Fruit fly (Drosophila melanogaster): ENCODE measurements around the gene Cbs.

The Cbs gene

dm6 chrX:21035208-21035937 is 9.6 kb upstream of the Cbs start, which contains the start of gene Ntf-2 (continued):
- peak; percentile 20 to 29 for TF ChIP-seq dpn (GFP tag; optimal IDR thresholded peaks at IDR 0.05)

dm6 chrX:21035938-21036324 is 9.0 kb upstream of the Cbs start:
- TF ChIP-seq chn (GFP tag; optimal IDR thresholded peaks at IDR 0.05) (no peak), Jarid2 (GFP tag; optimal IDR thresholded peaks at IDR 0.05) (no peak), gem (tag; optimal IDR thresholded peaks at IDR 0.05) (peak; percentile 48), HLHmδ (GFP tag; optimal IDR thresholded peaks at IDR 0.05) (no peak), Ets65A (GFP tag) (no peak), HLH3B (GFP tag; IDR thresholded peaks at IDR 0.05) (no peak), Med (GFP tag) (peak; percentile 21), B-H2 (GFP tag; optimal IDR thresholded peaks at IDR 0.05) (no peak), PHDP (tag; optimal IDR thresholded peaks at IDR 0.05) (peak; percentile 3), D19A (tag; optimal IDR thresholded peaks at IDR 0.05) (peak; percentile 17), Ets97D (GFP tag; optimal IDR thresholded peaks at IDR 0.05) (no peak), E2f1 (GFP tag; IDR thresholded peaks at IDR 0.05) (no peak), CG2116 (GFP tag; optimal IDR thresholded peaks at IDR 0.05) (no peak), Camta (GFP tag; optimal IDR thresholded peaks at IDR 0.05) (no peak), Dad (GFP tag; optimal IDR thresholded peaks at IDR 0.05) (no peak), mld (GFP tag; IDR thresholded peaks at IDR 0.05; ENCODE audit: partially characterized antibody) (no peak), Bdp1 (GFP tag; optimal IDR thresholded peaks at IDR 0.05) (no peak), Mes4 (GFP tag; optimal IDR thresholded peaks at IDR 0.05) (no peak), CG10543 (GFP tag; optimal IDR thresholded peaks at IDR 0.05) (no peak), CG17361 (GFP tag; IDR thresholded peaks at IDR 0.05) (peak; percentile 21; the same call in 1 of the 3 replicates), CG11723 (GFP tag; optimal IDR thresholded peaks at IDR 0.05) (no peak), CG11696 (GFP tag; IDR thresholded peaks at IDR 0.05) (peak; percentile 92), CG18476 (GFP tag; optimal IDR thresholded peaks at IDR 0.05) (no peak), z (GFP tag; IDR thresholded peaks at IDR 0.05) (0 out of 3 replicates have a peak, but pooled peaks have one; percentile 40), H15 (GFP tag; IDR thresholded peaks at IDR 0.05) (no peak), Meics (GFP tag; optimal IDR thresholded peaks at IDR 0.05) (peak; percentile 23), CG12391 (tag; optimal IDR thresholded peaks at IDR 0.05) (peak; percentile 14), Ada2b (GFP tag; IDR thresholded peaks at IDR 0.05) (peak; percentile 37; the same call in 1 of the 2 replicates), CG3163 (GFP tag; optimal IDR thresholded peaks at IDR 0.05) (no peak), YL-1 (GFP tag; optimal IDR thresholded peaks at IDR 0.05) (peak; percentile 16), CG11504 (tag; optimal IDR thresholded peaks at IDR 0.05) (peak; percentile 17), CG4617 (GFP tag; optimal IDR thresholded peaks at IDR 0.05; ENCODE audit: borderline replicate concordance) (no peak), CG3407 (GFP tag; optimal IDR thresholded peaks at IDR 0.05) (no peak), Hr51 (GFP tag; optimal IDR thresholded peaks at IDR 0.05) (peak in 1 of 2 experiments; percentile 26), crc (GFP tag; optimal IDR thresholded peaks at IDR 0.05) (no peak), CG15269 (tag; optimal IDR thresholded peaks at IDR 0.05) (peak; percentile 28), h (optimal IDR thresholded peaks at IDR 0.05) (no peak), ham (GFP tag; IDR thresholded peaks at IDR 0.05) (no peak), row (GFP tag; IDR thresholded peaks at IDR 0.05) (peak; percentile 53; the same call in 1 of the 3 replicates), unpg (GFP tag; optimal IDR thresholded peaks at IDR 0.05) (peak; percentile 17), Sox102F (GFP tag; optimal IDR thresholded peaks at IDR 0.05) (peak; percentile 5), schlank (tag; optimal IDR thresholded peaks at IDR 0.05) (no peak), sens (GFP tag) (peak; percentile 31), lmd (GFP tag; IDR thresholded peaks at IDR 0.05) (no peak), CG2129 (GFP tag; IDR thresholded peaks at IDR 0.05; ENCODE audit: partially characterized antibody) (no peak), CG2120 (GFP tag; optimal IDR thresholded peaks at IDR 0.05) (peak; percentile 11), CG17328 (GFP tag; IDR thresholded peaks at IDR 0.05) (0 out of 2 replicates have a peak, but pooled peaks have one; percentile 11)

Data from whole organism, embryonic.